Worm (Caenorhabditis elegans) whole organism, L1 larva: ENCODE measurements around the gene ung-1.

ENCODE experiments used
- C04F5.9 ChIP-seq: sonication (generic microtip); optimal IDR thresholded peaks from 2 replicates; lab custom pipeline; 2016; ENCODE audit warnings: missing genetic modification characterization, missing compliant biosample characterization
- C16A3.4 ChIP-seq: fragments of 150-350 bp; optimal IDR thresholded peaks from 2 replicates; lab custom pipeline; 2014; ENCODE audit warnings: missing biosample characterization, missing genetic modification characterization
- C34B4.2 ChIP-seq: sonication (generic microtip); optimal IDR thresholded peaks from 2 replicates; lab custom pipeline; 2017; ENCODE audit warnings: mild to moderate bottlenecking, missing genetic modification characterization, missing compliant biosample characterization
- F16B12.6 ChIP-seq: fragments of 150-350 bp; optimal IDR thresholded peaks from 2 replicates; lab custom pipeline; 2014; ENCODE audit warnings: missing biosample characterization, missing genetic modification characterization
- Y116A8C.19 ChIP-seq: sonication (generic microtip); optimal IDR thresholded peaks from 2 replicates; lab custom pipeline; 2016; ENCODE audit warnings: missing compliant biosample characterization, missing genetic modification characterization, borderline replicate concordance
- aly-2 ChIP-seq: fragments of 150-350 bp; optimal IDR thresholded peaks from 2 replicates; lab custom pipeline; 2014; ENCODE audit warnings: missing biosample characterization, missing genetic modification characterization
- ama-1 ChIP-seq: fragments of 150-350 bp; optimal IDR thresholded peaks from 2 replicates; lab custom pipeline; 2014
- ceh-88 ChIP-seq: fragments of 200-800 bp; sonication (Bioruptor generic); IDR thresholded peaks from 2 replicates; pipeline ENCODE4 v1.3.6; 2022; ENCODE audit warnings: missing genetic modification characterization, missing compliant biosample characterization
- efl-1 ChIP-seq, 4 experiments: fragments of 150-350 bp; optimal IDR thresholded peaks in 3 of 4; peaks in 1 of 4; 1 replicate in 1 of 4; 2 replicates in 3 of 4; lab custom pipeline; 2014; ENCODE audit warnings: missing biosample characterization in 2 of 4, missing genetic modification characterization in 2 of 4, missing genetic modification reagents in 2 of 4
- egl-13 ChIP-seq: sonication (generic microtip); optimal IDR thresholded peaks from 2 replicates; lab custom pipeline; 2016; ENCODE audit warnings: missing genotype, missing genetic modification reagents, missing genetic modification characterization, missing compliant biosample characterization
- elt-2 ChIP-seq: sonication (generic microtip); optimal IDR thresholded peaks from 2 replicates; lab custom pipeline; 2016; ENCODE audit warnings: missing genetic modification characterization, mild to moderate bottlenecking, inconsistent platforms, missing compliant biosample characterization, missing genetic modification reagents
- ets-5 ChIP-seq: fragments of 200-800 bp; sonication (Bioruptor generic); IDR thresholded peaks from 2 replicates; pipeline ENCODE4 v1.3.6; 2022; ENCODE audit warnings: missing genetic modification characterization, missing compliant biosample characterization
- fkh-4 ChIP-seq: sonication (generic microtip); optimal IDR thresholded peaks from 2 replicates; lab custom pipeline; 2016; ENCODE audit warnings: missing compliant biosample characterization, missing genetic modification characterization, borderline replicate concordance
- fkh-8 ChIP-seq: sonication (generic microtip); optimal IDR thresholded peaks from 2 replicates; lab custom pipeline; 2016; ENCODE audit warnings: mild to moderate bottlenecking, missing genetic modification characterization, missing compliant biosample characterization
- grh-1 ChIP-seq: fragments of 200-800 bp; sonication (Bioruptor generic); IDR thresholded peaks from 2 replicates; pipeline ENCODE4 v1.3.6; 2022; ENCODE audit warnings: missing genetic modification reagents, missing genetic modification characterization, missing compliant biosample characterization
- hlh-17 ChIP-seq: fragments of 200-800 bp; sonication (Bioruptor generic); optimal IDR thresholded peaks from 2 replicates; lab custom pipeline; 2018; ENCODE audit warnings: missing genetic modification characterization, mild to moderate bottlenecking, missing compliant biosample characterization, moderate library complexity, borderline replicate concordance
- hpl-2 ChIP-seq: fragments of 150-350 bp; optimal IDR thresholded peaks from 2 replicates; lab custom pipeline; 2014; ENCODE audit warnings: missing biosample characterization, missing genetic modification reagents, missing genetic modification characterization
- isw-1 ChIP-seq: fragments of 200-800 bp; sonication (Bioruptor generic); IDR thresholded peaks from 2 replicates; pipeline ENCODE4 v1.3.6; 2022; ENCODE audit warnings: missing genetic modification characterization, missing compliant biosample characterization
- jun-1 ChIP-seq: fragments of 150-350 bp; optimal IDR thresholded peaks from 2 replicates; lab custom pipeline; 2014; ENCODE audit warnings: missing biosample characterization, missing genetic modification reagents, missing genetic modification characterization
- lin-14 ChIP-seq: fragments of 200-800 bp; sonication (Bioruptor generic); optimal IDR thresholded peaks from 2 replicates; lab custom pipeline; 2018; ENCODE audit warnings: mild to moderate bottlenecking, missing genetic modification characterization, moderate library complexity, missing compliant biosample characterization
- lin-15B ChIP-seq: fragments of 150-350 bp; sonication (generic microtip); optimal IDR thresholded peaks from 3 replicates; lab custom pipeline; 2014; ENCODE audit warnings: missing biosample characterization, missing genetic modification characterization
- lin-35 ChIP-seq, 2 experiments: fragments of 150-350 bp; optimal IDR thresholded peaks; 2 replicates each; lab custom pipeline; 2014; ENCODE audit warnings: missing biosample characterization in 2 of 2, missing genetic modification characterization in 2 of 2, missing genetic modification reagents in 2 of 2
- lsy-2 ChIP-seq, 2 experiments: fragments of 150-350 bp; optimal IDR thresholded peaks; 2 replicates each; lab custom pipeline; 2014; ENCODE audit warnings: missing biosample characterization in 2 of 2, missing genetic modification characterization in 2 of 2
- mdl-1 ChIP-seq, 2 experiments: fragments of 150-350 bp; optimal IDR thresholded peaks; 2 replicates each; lab custom pipeline; 2014 to 2017; ENCODE audit warnings: missing biosample characterization in 2 of 2, missing genetic modification characterization in 2 of 2, inconsistent platforms in 1 of 2
- mef-2 ChIP-seq: fragments of 150-350 bp; optimal IDR thresholded peaks from 2 replicates; lab custom pipeline; 2014; ENCODE audit warnings: missing biosample characterization, missing genetic modification characterization
- nhr-11 ChIP-seq: fragments of 150-350 bp; optimal IDR thresholded peaks from 2 replicates; lab custom pipeline; 2014; ENCODE audit warnings: missing biosample characterization, missing genetic modification characterization
- nhr-12 ChIP-seq: sonication (generic microtip); optimal IDR thresholded peaks from 2 replicates; lab custom pipeline; 2017; ENCODE audit warnings: missing biosample characterization, missing genetic modification characterization
- nhr-28 ChIP-seq: fragments of 150-350 bp; optimal IDR thresholded peaks from 2 replicates; lab custom pipeline; 2014; ENCODE audit warnings: missing biosample characterization, missing genetic modification characterization
- nhr-47 ChIP-seq: sonication (generic microtip); optimal IDR thresholded peaks from 2 replicates; lab custom pipeline; 2016; ENCODE audit warnings: mild to moderate bottlenecking, missing genetic modification characterization, moderate library complexity, missing compliant biosample characterization
- nhr-71 ChIP-seq: sonication (generic microtip); optimal IDR thresholded peaks from 2 replicates; lab custom pipeline; 2016; ENCODE audit warnings: mild to moderate bottlenecking, missing genetic modification characterization, moderate library complexity, missing compliant biosample characterization
- nhr-76 ChIP-seq: sonication (generic microtip); optimal IDR thresholded peaks from 2 replicates; lab custom pipeline; 2017; ENCODE audit warnings: missing biosample characterization, missing genetic modification characterization
- nhr-77 ChIP-seq: fragments of 150-350 bp; optimal IDR thresholded peaks from 2 replicates; lab custom pipeline; 2014; ENCODE audit warnings: missing biosample characterization, missing genetic modification characterization
- nhr-90 ChIP-seq: sonication (generic microtip); optimal IDR thresholded peaks from 2 replicates; lab custom pipeline; 2016; ENCODE audit warnings: mild to moderate bottlenecking, missing genetic modification characterization, missing compliant biosample characterization; ENCODE audit not compliant: poor library complexity
- pag-3 ChIP-seq: sonication (generic microtip); optimal IDR thresholded peaks from 2 replicates; lab custom pipeline; 2017; ENCODE audit warnings: missing genetic modification characterization, mild to moderate bottlenecking, missing compliant biosample characterization, antibody characterized with exemption, borderline replicate concordance; ENCODE audit not compliant: insufficient read depth
- pax-3 ChIP-seq: fragments of 200-800 bp; sonication (Bioruptor generic); optimal IDR thresholded peaks from 2 replicates; lab custom pipeline; 2018; ENCODE audit warnings: mild to moderate bottlenecking, missing genetic modification characterization, moderate library complexity, missing compliant biosample characterization
- rnt-1 ChIP-seq: sonication (generic microtip); optimal IDR thresholded peaks from 2 replicates; lab custom pipeline; 2016; ENCODE audit warnings: mild to moderate bottlenecking, missing genetic modification characterization, moderate library complexity, missing compliant biosample characterization
- skn-1 ChIP-seq: fragments of 150-350 bp; optimal IDR thresholded peaks from 2 replicates; lab custom pipeline; 2014; ENCODE audit warnings: missing biosample characterization, missing genetic modification characterization
- snu-23 ChIP-seq: sonication (generic microtip); optimal IDR thresholded peaks from 2 replicates; lab custom pipeline; 2016; ENCODE audit warnings: missing genetic modification characterization, missing compliant biosample characterization
- sptf-1 ChIP-seq: fragments of 150-350 bp; optimal IDR thresholded peaks from 2 replicates; lab custom pipeline; 2014; ENCODE audit warnings: missing biosample characterization, missing genetic modification characterization
- tbx-2 ChIP-seq: sonication (generic microtip); optimal IDR thresholded peaks from 2 replicates; lab custom pipeline; 2016; ENCODE audit warnings: missing genetic modification characterization, missing compliant biosample characterization
- unc-62 ChIP-seq: fragments of 150-350 bp; optimal IDR thresholded peaks from 2 replicates; lab custom pipeline; 2014; ENCODE audit warnings: missing biosample characterization, missing genetic modification reagents, missing genetic modification characterization
- zag-1 ChIP-seq: fragments of 150-350 bp; optimal IDR thresholded peaks from 2 replicates; lab custom pipeline; 2014; ENCODE audit warnings: missing biosample characterization, missing genetic modification characterization
- zip-4 ChIP-seq: fragments of 200-800 bp; sonication (Bioruptor generic); optimal IDR thresholded peaks from 2 replicates; lab custom pipeline; 2018; ENCODE audit warnings: mild to moderate bottlenecking, missing genetic modification characterization, moderate library complexity, missing compliant biosample characterization
- ztf-11 ChIP-seq, 2 experiments: sonication (generic microtip); optimal IDR thresholded peaks; 2 replicates each; lab custom pipeline; 2016 to 2017; ENCODE audit warnings: missing genetic modification characterization in 2 of 2, missing biosample characterization in 1 of 2, missing compliant biosample characterization in 1 of 2
- ztf-4 ChIP-seq: fragments of 150-350 bp; optimal IDR thresholded peaks from 2 replicates; lab custom pipeline; 2014; ENCODE audit warnings: missing biosample characterization, missing genetic modification characterization

The ung-1 gene

DNA sequence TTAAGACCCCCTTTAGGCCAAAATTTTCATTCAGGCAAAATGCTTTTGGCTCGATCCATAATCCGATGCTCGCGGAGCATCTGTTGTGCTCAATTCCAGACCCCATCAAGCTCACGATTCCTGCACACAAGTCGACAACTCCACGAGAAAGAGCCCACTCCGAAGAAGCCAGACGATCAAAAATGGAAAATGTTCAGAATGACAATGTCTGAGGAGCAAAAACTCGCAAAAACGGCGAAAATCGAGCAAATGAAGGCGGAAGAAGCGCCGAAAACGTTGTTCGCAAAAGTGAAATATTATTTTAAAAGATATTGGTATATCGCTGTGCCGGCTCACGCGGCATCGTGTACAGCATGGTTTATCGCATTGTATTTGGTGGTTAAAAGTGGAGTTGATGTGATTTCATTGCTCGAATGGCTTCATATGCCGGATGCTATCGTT is 52.2 kb downstream of the ung-1 start, which contains the start of gene Y56A3A.22:
Gene Y56A3A.22, plus strand, starts transcription at position 35 of the 441 bp plus-strand sequence.
- TF ChIP-seq nhr-90 (tag; lab: Kevin White, UChicago) (peak; percentile 57), zip-4 (GFP tag; lab: Kevin White, UChicago) (peak; percentile 27), nhr-11 (no peak), snu-23 (GFP tag; lab: Kevin White, UChicago) (peak; percentile 14), nhr-77 (tag; lab: Kevin White, UChicago) (no peak), hlh-17 (peak; percentile 43), efl-1 (optimal IDR thresholded peaks at IDR 0.05; lab: Kevin White, UChicago) (peak; percentile 7 to 18), efl-1 (GFP tag; optimal IDR thresholded peaks at IDR 0.05 in 1 of 2; lab: Kevin White, UChicago) (peak in 1 of 2 experiments; percentile 91), tbx-2 (tag; lab: Kevin White, UChicago) (peak; percentile 7), ztf-4 (tag; lab: Kevin White, UChicago) (peak; percentile 80), unc-62 (GFP tag; lab: Kevin White, UChicago) (no peak), lin-14 (GFP tag; lab: Kevin White, UChicago) (no peak), hpl-2 (GFP tag; lab: Kevin White, UChicago) (no peak), egl-13 (tag; lab: Kevin White, UChicago) (no peak), fkh-4 (no peak), nhr-71 (peak; percentile 62), sptf-1 (tag; lab: Kevin White, UChicago) (no peak), rnt-1 (tag; lab: Kevin White, UChicago) (peak; percentile 39), nhr-28 (no peak), ceh-88 (no peak), lin-35 (GFP tag; optimal IDR thresholded peaks at IDR 0.05; lab: Kevin White, UChicago) (peak in 1 of 2 experiments; percentile 29), C34B4.2 (no peak), elt-2 (tag; lab: Kevin White, UChicago) (peak; percentile 29), ama-1 (lab: Kevin White, UChicago) (peak; percentile 86), lin-15B (tag; lab: Kevin White, UChicago) (no peak), grh-1 (GFP tag; lab: Robert Waterston, UW) (peak; percentile 25), nhr-47 (tag; lab: Kevin White, UChicago) (peak; percentile 40), ztf-11 (tag; optimal IDR thresholded peaks at IDR 0.05; lab: Kevin White, UChicago) (no peak), lsy-2 (tag; optimal IDR thresholded peaks at IDR 0.05; lab: Kevin White, UChicago) (peak in 1 of 2 experiments; percentile 7), skn-1 (no peak), zag-1 (tag; lab: Kevin White, UChicago) (no peak), isw-1 (no peak), nhr-76 (no peak), pag-3 (tag; lab: Kevin White, UChicago) (no peak), fkh-8 (tag; lab: Kevin White, UChicago) (no peak), ets-5 (no peak), C16A3.4 (no peak), pax-3 (tag; lab: Kevin White, UChicago) (peak; percentile 33), jun-1 (tag; lab: Kevin White, UChicago) (no peak), mef-2 (tag; lab: Kevin White, UChicago) (no peak), mdl-1 (tag; optimal IDR thresholded peaks at IDR 0.05; lab: Kevin White, UChicago) (no peak), nhr-12 (tag; lab: Kevin White, UChicago) (no peak), Y116A8C.19 (tag; lab: Kevin White, UChicago) (no peak), F16B12.6 (no peak), aly-2 (peak; percentile 70), C04F5.9 (tag; lab: Kevin White, UChicago) (no peak)
